Fruit fly (Drosophila melanogaster): Measurements from ENCODE around the gene CG34355.

The CG34355 gene

dm6 chr3R:23757912-23758607 lies 45.6 kb upstream of the CG34355 start, which contains the start of the genes PTPMT1 and Hrd3 (continued):
- peak; percentile 84 for TF ChIP-seq wek (GFP tag; optimal IDR thresholded peaks at IDR 0.05)
- no peak for TF ChIP-seq pita (GFP tag; optimal IDR thresholded peaks at IDR 0.05)
- peak; percentile 94 for TF ChIP-seq CG7987 (GFP tag; optimal IDR thresholded peaks at IDR 0.05)
- peak; percentile 96 for TF ChIP-seq nom (GFP tag; optimal IDR thresholded peaks at IDR 0.05)
- peak; percentile 83 for TF ChIP-seq CG17802 (tag; optimal IDR thresholded peaks at IDR 0.05)
- peak; percentile 77 for TF ChIP-seq pros (GFP tag; optimal IDR thresholded peaks at IDR 0.05)
- peak; percentile 96 for TF ChIP-seq CG14014 (GFP tag; IDR thresholded peaks at IDR 0.05)
- TF ChIP-seq CG14710 (tag; optimal IDR thresholded peaks at IDR 0.05): peak; percentile 98
- peak; percentile 96 for TF ChIP-seq CG9609 (GFP tag; optimal IDR thresholded peaks at IDR 0.05)
- TF ChIP-seq stwl (tag; optimal IDR thresholded peaks at IDR 0.05): peak; percentile 72
- peak; percentile 95 for TF ChIP-seq ab (GFP tag; optimal IDR thresholded peaks at IDR 0.05)

dm6 chr3R:23760219-23761018 lies 43.2 kb upstream of the CG34355 start, which contains the start of gene SdhD:
Gene SdhD, minus strand, starts transcription at chr3R:23760600.
- TF ChIP-seq CG17361 (GFP tag; IDR thresholded peaks at IDR 0.05) (no peak), CG2129 (GFP tag; IDR thresholded peaks at IDR 0.05; ENCODE audit: partially characterized antibody) (no peak), gsb (GFP tag; IDR thresholded peaks at IDR 0.05) (no peak), CG5953 (GFP tag; IDR thresholded peaks at IDR 0.05) (no peak), NC2β (GFP tag; optimal IDR thresholded peaks at IDR 0.05) (peak; percentile 29), CG34422 (GFP tag; IDR thresholded peaks at IDR 0.05) (no peak; the same call in 2 of the 3 replicates), Sry-β (GFP tag; optimal IDR thresholded peaks at IDR 0.05) (no peak), Hey (tag; optimal IDR thresholded peaks at IDR 0.05) (no peak), Bdp1 (GFP tag; optimal IDR thresholded peaks at IDR 0.05) (no peak), CG7357 (GFP tag; IDR thresholded peaks at IDR 0.05) (no peak), CG12219 (GFP tag; optimal IDR thresholded peaks at IDR 0.05) (no peak), cato (GFP tag; optimal IDR thresholded peaks at IDR 0.05; ENCODE audit: borderline replicate concordance) (no peak), CG12104 (GFP tag; optimal IDR thresholded peaks at IDR 0.05) (no peak), CG4328 (GFP tag; optimal IDR thresholded peaks at IDR 0.05) (no peak), rib (GFP tag; IDR thresholded peaks at IDR 0.05) (no peak), usp (GFP tag; optimal IDR thresholded peaks at IDR 0.05) (no peak), en (GFP tag; optimal IDR thresholded peaks at IDR 0.05) (no peak), YL-1 (GFP tag; optimal IDR thresholded peaks at IDR 0.05) (peak; percentile 75), CG17802 (tag; optimal IDR thresholded peaks at IDR 0.05) (no peak), cwo (GFP tag; optimal IDR thresholded peaks at IDR 0.05) (no peak), so (GFP tag; IDR thresholded peaks at IDR 0.05) (no peak), peb (GFP tag; IDR thresholded peaks at IDR 0.05) (no peak), CG14710 (tag; optimal IDR thresholded peaks at IDR 0.05) (peak; percentile 16), pan (optimal IDR thresholded peaks at IDR 0.05) (no peak), pan (GFP tag; optimal IDR thresholded peaks at IDR 0.05 in 1 of 2, IDR thresholded peaks at IDR 0.05 in 1 of 2) (no peak), CG12744 (GFP tag; optimal IDR thresholded peaks at IDR 0.05) (no peak), HHEX (GFP tag; optimal IDR thresholded peaks at IDR 0.05) (no peak), CG6854 (GFP tag; optimal IDR thresholded peaks at IDR 0.05) (no peak), Xrp1 (GFP tag; IDR thresholded peaks at IDR 0.05) (no peak), vfl (GFP tag; optimal IDR thresholded peaks at IDR 0.05) (peak; percentile 53), CG2678 (tag; optimal IDR thresholded peaks at IDR 0.05) (peak; percentile 28), CG11247 (GFP tag; IDR thresholded peaks at IDR 0.05) (no peak), jumu (GFP tag; optimal IDR thresholded peaks at IDR 0.05) (peak; percentile 20), Mad (GFP tag; optimal IDR thresholded peaks at IDR 0.05) (peak; percentile 1), dysf (GFP tag; IDR thresholded peaks at IDR 0.05) (no peak), dpn (GFP tag; optimal IDR thresholded peaks at IDR 0.05) (peak; percentile 28 to 46), sd (tag; optimal IDR thresholded peaks at IDR 0.05) (no peak), CG1602 (GFP tag; optimal IDR thresholded peaks at IDR 0.05) (no peak)

Data from whole organism, embryonic.